Fruit fly (Drosophila melanogaster) whole organism, prepupa: ENCODE data around the gene CG5079.

Source experiments
- CG10631 ChIP-seq: fragments of 200-800 bp; sonication (Bioruptor generic); optimal IDR thresholded peaks from 2 replicates; lab custom pipeline; 2016; ENCODE audit warnings: missing biosample characterization, missing genetic modification characterization
- CG10669 ChIP-seq: fragments of 200-800 bp; sonication (Bioruptor generic); optimal IDR thresholded peaks from 3 replicates; lab custom pipeline; 2018; ENCODE audit warnings: missing biosample characterization, mild to moderate bottlenecking, missing genetic modification characterization, moderate library complexity
- CG11294 ChIP-seq: fragments of 200-800 bp; sonication (Bioruptor generic); IDR thresholded peaks from 2 replicates; pipeline ENCODE4 v1.3.6; 2022; ENCODE audit warnings: missing biosample characterization, missing genetic modification characterization
- CG11762 ChIP-seq: fragments of 200-800 bp; sonication (Bioruptor generic); optimal IDR thresholded peaks from 3 replicates; lab custom pipeline; 2016; ENCODE audit warnings: missing biosample characterization, missing genetic modification characterization; ENCODE audit not compliant: insufficient read depth
- CG11902 ChIP-seq: fragments of 200-800 bp; sonication (Bioruptor generic); optimal IDR thresholded peaks from 3 replicates; lab custom pipeline; 2016; ENCODE audit warnings: missing biosample characterization, missing genetic modification characterization
- CG3032 ChIP-seq: fragments of 200-800 bp; optimal IDR thresholded peaks from 2 replicates; lab custom pipeline; 2019; ENCODE audit warnings: missing biosample characterization, mild to moderate bottlenecking, missing genetic modification characterization, moderate library complexity
- CG31627 ChIP-seq: fragments of 200-800 bp; sonication (Bioruptor generic); optimal IDR thresholded peaks from 3 replicates; lab custom pipeline; 2016; ENCODE audit warnings: missing biosample characterization, missing genetic modification characterization
- CG32006 ChIP-seq: fragments of 200-800 bp; sonication (Bioruptor generic); optimal IDR thresholded peaks from 3 replicates; lab custom pipeline; 2017; ENCODE audit warnings: missing biosample characterization, mild to moderate bottlenecking, missing genetic modification characterization
- CG34406 ChIP-seq: fragments of 200-800 bp; sonication (Bioruptor generic); optimal IDR thresholded peaks from 3 replicates; lab custom pipeline; 2016; ENCODE audit warnings: missing biosample characterization, missing genetic modification characterization
- CG4318 ChIP-seq: fragments of 200-800 bp; sonication (Bioruptor generic); optimal IDR thresholded peaks from 3 replicates; lab custom pipeline; 2017; ENCODE audit warnings: missing biosample characterization, mild to moderate bottlenecking, missing genetic modification characterization
- CG6163 ChIP-seq: fragments of 200-800 bp; sonication (Bioruptor generic); IDR thresholded peaks from 3 replicates; pipeline ENCODE4 v1.3.6; 2022; ENCODE audit warnings: missing biosample characterization, missing genetic modification characterization
- CG6792 ChIP-seq: fragments of 200-800 bp; sonication (Bioruptor generic); optimal IDR thresholded peaks from 3 replicates; lab custom pipeline; 2016; ENCODE audit warnings: missing biosample characterization, missing genetic modification characterization
- CG6808 ChIP-seq: fragments of 200-800 bp; sonication (Bioruptor generic); optimal IDR thresholded peaks from 3 replicates; lab custom pipeline; 2017; ENCODE audit warnings: missing biosample characterization, missing genetic modification characterization, mild to moderate bottlenecking, moderate library complexity, missing genetic modification reagents
- CG6854 ChIP-seq: fragments of 200-800 bp; sonication (Bioruptor generic); optimal IDR thresholded peaks from 2 replicates; lab custom pipeline; 2017; ENCODE audit warnings: missing biosample characterization, mild to moderate bottlenecking, missing genetic modification characterization
- CG7368 ChIP-seq: fragments of 200-800 bp; sonication (Bioruptor generic); optimal IDR thresholded peaks from 3 replicates; lab custom pipeline; 2016; ENCODE audit warnings: missing biosample characterization, missing genetic modification characterization
- CG8119 ChIP-seq: fragments of 200-800 bp; sonication (Bioruptor generic); IDR thresholded peaks from 3 replicates; pipeline ENCODE4 v1.3.6; 2022; ENCODE audit warnings: missing biosample characterization, missing genetic modification characterization
- CG8319 ChIP-seq: fragments of 200-800 bp; sonication (Bioruptor generic); optimal IDR thresholded peaks from 3 replicates; lab custom pipeline; 2016; ENCODE audit warnings: missing biosample characterization, missing genetic modification characterization
- CG8632 ChIP-seq: fragments of 200-800 bp; sonication (Bioruptor generic); optimal IDR thresholded peaks from 3 replicates; lab custom pipeline; 2016; ENCODE audit warnings: missing biosample characterization, missing genetic modification characterization
- Eip93F ChIP-seq: fragments of 200-800 bp; sonication (Bioruptor generic); optimal IDR thresholded peaks from 2 replicates; lab custom pipeline; 2016; ENCODE audit warnings: missing biosample characterization, mild to moderate bottlenecking, missing genetic modification characterization
- Ets21C ChIP-seq: fragments of 200-800 bp; sonication (Bioruptor generic); optimal IDR thresholded peaks from 3 replicates; lab custom pipeline; 2016; ENCODE audit warnings: missing biosample characterization, missing genetic modification characterization
- Ets96B ChIP-seq: fragments of 200-800 bp; optimal IDR thresholded peaks from 2 replicates; lab custom pipeline; 2019; ENCODE audit warnings: missing biosample characterization, mild to moderate bottlenecking, missing genetic modification characterization, moderate library complexity
- Gug ChIP-seq: fragments of 200-800 bp; sonication (Bioruptor generic); IDR thresholded peaks from 2 replicates; pipeline ENCODE4 v1.3.6; 2022; ENCODE audit warnings: missing biosample characterization, missing genetic modification characterization
- Hr38 ChIP-seq: sonication (Bioruptor generic); optimal IDR thresholded peaks from 2 replicates; lab custom pipeline; 2016; ENCODE audit warnings: missing biosample characterization, missing genetic modification characterization
- Lpt ChIP-seq: fragments of 200-800 bp; sonication (Bioruptor generic); optimal IDR thresholded peaks from 3 replicates; lab custom pipeline; 2016; ENCODE audit warnings: missing biosample characterization, missing genetic modification characterization
- Met ChIP-seq: fragments of 200-800 bp; sonication (Bioruptor generic); optimal IDR thresholded peaks from 3 replicates; lab custom pipeline; 2016; ENCODE audit warnings: missing biosample characterization, missing genetic modification characterization
- OdsH ChIP-seq: fragments of 200-800 bp; sonication (Bioruptor generic); optimal IDR thresholded peaks from 3 replicates; lab custom pipeline; 2016; ENCODE audit warnings: missing biosample characterization, missing genetic modification characterization
- Smox ChIP-seq: fragments of 200-800 bp; sonication (Bioruptor generic); optimal IDR thresholded peaks from 3 replicates; lab custom pipeline; 2016; ENCODE audit warnings: missing biosample characterization, missing genetic modification characterization
- Sox14 ChIP-seq: fragments of 200-800 bp; sonication (Bioruptor generic); optimal IDR thresholded peaks from 3 replicates; lab custom pipeline; 2016; ENCODE audit warnings: missing biosample characterization, missing genetic modification characterization
- Sox15 ChIP-seq: fragments of 200-800 bp; sonication (Bioruptor generic); optimal IDR thresholded peaks from 3 replicates; lab custom pipeline; 2016; ENCODE audit warnings: missing biosample characterization, missing genetic modification characterization
- achi ChIP-seq: fragments of 200-800 bp; sonication (Bioruptor generic); optimal IDR thresholded peaks from 3 replicates; lab custom pipeline; 2016; ENCODE audit warnings: missing biosample characterization, missing genetic modification characterization
- acj6 ChIP-seq: fragments of 200-800 bp; sonication (Bioruptor generic); optimal IDR thresholded peaks from 3 replicates; lab custom pipeline; 2016; ENCODE audit warnings: missing biosample characterization, missing genetic modification characterization
- cyc ChIP-seq: fragments of 200-800 bp; sonication (Bioruptor generic); optimal IDR thresholded peaks from 3 replicates; lab custom pipeline; 2016; ENCODE audit warnings: missing biosample characterization, missing genetic modification characterization
- dac ChIP-seq: fragments of 200-800 bp; sonication (Bioruptor generic); optimal IDR thresholded peaks from 2 replicates; lab custom pipeline; 2017; ENCODE audit warnings: missing biosample characterization, mild to moderate bottlenecking, missing genetic modification characterization
- dsx ChIP-seq: fragments of 200-800 bp; optimal IDR thresholded peaks from 3 replicates; lab custom pipeline; 2019; ENCODE audit warnings: missing biosample characterization, mild to moderate bottlenecking, missing genetic modification characterization, moderate library complexity; ENCODE audit not compliant: poor library complexity, severe bottlenecking
- eg ChIP-seq: fragments of 200-800 bp; sonication (Bioruptor generic); IDR thresholded peaks from 3 replicates; pipeline ENCODE4 v1.3.6; 2022; ENCODE audit warnings: missing biosample characterization, missing genetic modification characterization
- esn ChIP-seq: fragments of 200-800 bp; sonication (Bioruptor generic); optimal IDR thresholded peaks from 2 replicates; lab custom pipeline; 2016; ENCODE audit warnings: missing biosample characterization, mild to moderate bottlenecking, missing genetic modification characterization, moderate library complexity
- fd59A ChIP-seq: fragments of 200-800 bp; sonication (Bioruptor generic); optimal IDR thresholded peaks from 2 replicates; lab custom pipeline; 2017; ENCODE audit warnings: missing biosample characterization, mild to moderate bottlenecking, missing genetic modification characterization, missing genetic modification reagents
- fkh ChIP-seq: fragments of 200-800 bp; sonication (Bioruptor generic); optimal IDR thresholded peaks from 3 replicates; lab custom pipeline; 2017; ENCODE audit warnings: missing biosample characterization, mild to moderate bottlenecking, missing genetic modification characterization, moderate library complexity
- lz ChIP-seq: fragments of 200-800 bp; sonication (Bioruptor generic); optimal IDR thresholded peaks from 3 replicates; lab custom pipeline; 2016; ENCODE audit warnings: missing biosample characterization, missing genetic modification characterization
- pdm3 ChIP-seq: fragments of 200-800 bp; sonication (Bioruptor generic); optimal IDR thresholded peaks from 3 replicates; lab custom pipeline; 2016; ENCODE audit warnings: missing biosample characterization, missing genetic modification characterization
- salr ChIP-seq, 2 experiments: fragments of 200-800 bp; sonication (Bioruptor generic); optimal IDR thresholded peaks; 3 replicates each; lab custom pipeline; 2016 to 2018; ENCODE audit warnings: missing biosample characterization in 2 of 2, missing genetic modification characterization in 2 of 2, mild to moderate bottlenecking in 1 of 2
- ss ChIP-seq, 2 experiments: fragments of 200-800 bp; sonication (Bioruptor generic); optimal IDR thresholded peaks; 2 replicates in 1 of 2; 3 replicates in 1 of 2; lab custom pipeline; 2017 to 2018; ENCODE audit warnings: mild to moderate bottlenecking in 2 of 2, missing biosample characterization in 2 of 2, missing genetic modification characterization in 2 of 2, moderate library complexity in 1 of 2
- svp ChIP-seq: fragments of 200-800 bp; sonication (Bioruptor generic); peaks from one replicate; lab custom pipeline; 2016; ENCODE audit warnings: missing biosample characterization, missing genetic modification characterization
- topi ChIP-seq: fragments of 200-800 bp; sonication (Bioruptor generic); optimal IDR thresholded peaks from 3 replicates; lab custom pipeline; 2016; ENCODE audit warnings: missing biosample characterization, missing genetic modification characterization
- vri ChIP-seq: fragments of 200-800 bp; sonication (Bioruptor generic); optimal IDR thresholded peaks from 3 replicates; lab custom pipeline; 2016; ENCODE audit warnings: missing biosample characterization, mild to moderate bottlenecking, missing genetic modification characterization

The CG5079 gene

dm6 chr3R:25638961-25639360, 25.5 kb downstream of the CG5079 start (continued):
- TF ChIP-seq CG6808 (GFP tag; lab: Kevin White, UChicago) (peak; percentile 69), CG3032 (peak; percentile 65), Ets96B (tag; lab: Kevin White, UChicago) (peak; percentile 70), esn (GFP tag; lab: Kevin White, UChicago) (peak; percentile 86), Smox (GFP tag; lab: Kevin White, UChicago) (peak; percentile 78), Eip93F (GFP tag; lab: Kevin White, UChicago) (peak; percentile 66), CG32006 (peak; percentile 35), topi (GFP tag; lab: Kevin White, UChicago) (peak; percentile 86), CG34406 (GFP tag; lab: Kevin White, UChicago) (peak; percentile 66), acj6 (GFP tag; lab: Kevin White, UChicago) (peak; percentile 62), CG7368 (GFP tag; lab: Kevin White, UChicago) (peak; percentile 51), Sox15 (GFP tag; lab: Kevin White, UChicago) (peak; percentile 39), Gug (GFP tag; lab: Robert Waterston, UW) (no peak), vri (GFP tag; lab: Kevin White, UChicago) (peak; percentile 62), CG10631 (GFP tag; lab: Kevin White, UChicago) (peak; percentile 62), eg (GFP tag; lab: Robert Waterston, UW) (no peak), CG6854 (peak; percentile 36), OdsH (GFP tag; lab: Kevin White, UChicago) (peak; percentile 45), Sox14 (GFP tag; lab: Kevin White, UChicago) (peak; percentile 54), ss (GFP tag; optimal IDR thresholded peaks at IDR 0.05; lab: Kevin White, UChicago) (peak; percentile 37 to 70), CG11762 (GFP tag; lab: Kevin White, UChicago) (peak; percentile 26), CG11294 (GFP tag; lab: Robert Waterston, UW) (no peak), CG6792 (GFP tag; lab: Kevin White, UChicago) (peak; percentile 61), Hr38 (GFP tag; lab: Kevin White, UChicago) (no peak), achi (peak; percentile 56)

dm6 chr3R:25640463-25640862, 27.0 kb downstream of the CG5079 start:
- TF ChIP-seq Ets21C (GFP tag; lab: Kevin White, UChicago): peak; percentile 80
- peak; percentile 31; the same call in 1 of the 3 replicates for TF ChIP-seq eg (GFP tag; lab: Robert Waterston, UW)
- TF ChIP-seq Sox14 (GFP tag; lab: Kevin White, UChicago): peak; percentile 83
- TF ChIP-seq topi (GFP tag; lab: Kevin White, UChicago): peak; percentile 93
- TF ChIP-seq CG11902 (GFP tag; lab: Kevin White, UChicago): peak; percentile 84
- peak; percentile 42 for TF ChIP-seq Lpt
- TF ChIP-seq fd59A: peak; percentile 70
- TF ChIP-seq Sox15 (GFP tag; lab: Kevin White, UChicago): peak; percentile 76
- TF ChIP-seq svp (GFP tag; lab: Kevin White, UChicago): peak; percentile 96
- TF ChIP-seq Met (GFP tag; lab: Kevin White, UChicago): peak; percentile 94
- TF ChIP-seq CG10669 (GFP tag; lab: Kevin White, UChicago): peak; percentile 83
- peak; percentile 88 for TF ChIP-seq CG6163 (GFP tag; lab: Robert Waterston, UW)
- peak; percentile 92 for TF ChIP-seq Eip93F (GFP tag; lab: Kevin White, UChicago)
- TF ChIP-seq dac (GFP tag; lab: Kevin White, UChicago): no peak
- TF ChIP-seq CG8319: peak; percentile 84
- TF ChIP-seq Gug (GFP tag; lab: Robert Waterston, UW): peak; percentile 33; the same call in 1 of the 2 replicates
- peak; percentile 85 for TF ChIP-seq CG34406 (GFP tag; lab: Kevin White, UChicago)
- peak; percentile 86 for TF ChIP-seq acj6 (GFP tag; lab: Kevin White, UChicago)
- peak; percentile 96 for TF ChIP-seq esn (GFP tag; lab: Kevin White, UChicago)
- peak; percentile 92 for TF ChIP-seq lz (GFP tag; lab: Kevin White, UChicago)
- no peak for TF ChIP-seq CG4318 (GFP tag; lab: Kevin White, UChicago)
- TF ChIP-seq CG7368 (GFP tag; lab: Kevin White, UChicago): peak; percentile 86
- TF ChIP-seq CG11294 (GFP tag; lab: Robert Waterston, UW): no peak
- peak; percentile 91 for TF ChIP-seq vri (GFP tag; lab: Kevin White, UChicago)
- peak; percentile 47; the same call in 1 of the 3 replicates for TF ChIP-seq CG8119
- TF ChIP-seq CG11762 (GFP tag; lab: Kevin White, UChicago): peak; percentile 84
- peak; percentile 86 to 90 for TF ChIP-seq ss (GFP tag; optimal IDR thresholded peaks at IDR 0.05; lab: Kevin White, UChicago)
- TF ChIP-seq salr (GFP tag; optimal IDR thresholded peaks at IDR 0.05; lab: Kevin White, UChicago): peak; percentile 13 to 49
- TF ChIP-seq CG32006: peak; percentile 52
- peak; percentile 87 for TF ChIP-seq CG31627 (GFP tag; lab: Kevin White, UChicago)
- peak; percentile 86 for TF ChIP-seq CG10631 (GFP tag; lab: Kevin White, UChicago)
- peak; percentile 85 for TF ChIP-seq pdm3 (GFP tag; lab: Kevin White, UChicago)
- TF ChIP-seq OdsH (GFP tag; lab: Kevin White, UChicago): peak; percentile 89
- peak; percentile 83 for TF ChIP-seq dsx (GFP tag; lab: Kevin White, UChicago)
- peak; percentile 92 for TF ChIP-seq cyc (GFP tag; lab: Kevin White, UChicago)
- peak; percentile 21 for TF ChIP-seq fkh (GFP tag; lab: Kevin White, UChicago)
- TF ChIP-seq CG8632 (GFP tag; lab: Kevin White, UChicago): peak; percentile 87
- peak; percentile 94 for TF ChIP-seq CG6854
- peak; percentile 91 for TF ChIP-seq Smox (GFP tag; lab: Kevin White, UChicago)
